Fruit fly (Drosophila melanogaster) whole organism, prepupa: ENCODE measurements around the gene CG5151.

Experiments used
- Blimp-1 ChIP-seq: fragments of 200-800 bp; sonication (Bioruptor generic); optimal IDR thresholded peaks from 3 replicates; lab custom pipeline; 2017; ENCODE audit warnings: missing biosample characterization, missing genetic modification characterization, mild to moderate bottlenecking, moderate library complexity, missing genetic modification reagents
- CG10669 ChIP-seq: fragments of 200-800 bp; sonication (Bioruptor generic); optimal IDR thresholded peaks from 3 replicates; lab custom pipeline; 2018; ENCODE audit warnings: missing biosample characterization, mild to moderate bottlenecking, missing genetic modification characterization, moderate library complexity
- CG11294 ChIP-seq: fragments of 200-800 bp; sonication (Bioruptor generic); IDR thresholded peaks from 2 replicates; pipeline ENCODE4 v1.3.6; 2022; ENCODE audit warnings: missing biosample characterization, missing genetic modification characterization
- CG11762 ChIP-seq: fragments of 200-800 bp; sonication (Bioruptor generic); optimal IDR thresholded peaks from 3 replicates; lab custom pipeline; 2016; ENCODE audit warnings: missing biosample characterization, missing genetic modification characterization; ENCODE audit not compliant: insufficient read depth
- CG1621 ChIP-seq: fragments of 200-800 bp; sonication (Bioruptor generic); optimal IDR thresholded peaks from 3 replicates; lab custom pipeline; 2018; ENCODE audit warnings: missing biosample characterization, mild to moderate bottlenecking, missing genetic modification characterization
- CG3032 ChIP-seq: fragments of 200-800 bp; optimal IDR thresholded peaks from 2 replicates; lab custom pipeline; 2019; ENCODE audit warnings: missing biosample characterization, mild to moderate bottlenecking, missing genetic modification characterization, moderate library complexity
- CG31627 ChIP-seq: fragments of 200-800 bp; sonication (Bioruptor generic); optimal IDR thresholded peaks from 3 replicates; lab custom pipeline; 2016; ENCODE audit warnings: missing biosample characterization, missing genetic modification characterization
- CG34406 ChIP-seq: fragments of 200-800 bp; sonication (Bioruptor generic); optimal IDR thresholded peaks from 3 replicates; lab custom pipeline; 2016; ENCODE audit warnings: missing biosample characterization, missing genetic modification characterization
- CG3919 ChIP-seq: fragments of 200-800 bp; sonication (Bioruptor generic); optimal IDR thresholded peaks from 3 replicates; lab custom pipeline; 2016; ENCODE audit warnings: missing biosample characterization, missing genetic modification characterization
- CG4318 ChIP-seq: fragments of 200-800 bp; sonication (Bioruptor generic); optimal IDR thresholded peaks from 3 replicates; lab custom pipeline; 2017; ENCODE audit warnings: missing biosample characterization, mild to moderate bottlenecking, missing genetic modification characterization
- CG6276 ChIP-seq: fragments of 200-800 bp; sonication (Bioruptor generic); optimal IDR thresholded peaks from 2 replicates; lab custom pipeline; 2017; ENCODE audit warnings: missing biosample characterization, mild to moderate bottlenecking, missing genetic modification characterization
- CG6792 ChIP-seq: fragments of 200-800 bp; sonication (Bioruptor generic); optimal IDR thresholded peaks from 3 replicates; lab custom pipeline; 2016; ENCODE audit warnings: missing biosample characterization, missing genetic modification characterization
- CG6808 ChIP-seq: fragments of 200-800 bp; sonication (Bioruptor generic); optimal IDR thresholded peaks from 3 replicates; lab custom pipeline; 2017; ENCODE audit warnings: missing biosample characterization, missing genetic modification characterization, mild to moderate bottlenecking, moderate library complexity, missing genetic modification reagents
- CG6854 ChIP-seq: fragments of 200-800 bp; sonication (Bioruptor generic); optimal IDR thresholded peaks from 2 replicates; lab custom pipeline; 2017; ENCODE audit warnings: missing biosample characterization, mild to moderate bottlenecking, missing genetic modification characterization
- CG7368 ChIP-seq: fragments of 200-800 bp; sonication (Bioruptor generic); optimal IDR thresholded peaks from 3 replicates; lab custom pipeline; 2016; ENCODE audit warnings: missing biosample characterization, missing genetic modification characterization
- CG8119 ChIP-seq: fragments of 200-800 bp; sonication (Bioruptor generic); IDR thresholded peaks from 3 replicates; pipeline ENCODE4 v1.3.6; 2022; ENCODE audit warnings: missing biosample characterization, missing genetic modification characterization
- CG8319 ChIP-seq: fragments of 200-800 bp; sonication (Bioruptor generic); optimal IDR thresholded peaks from 3 replicates; lab custom pipeline; 2016; ENCODE audit warnings: missing biosample characterization, missing genetic modification characterization
- CG8632 ChIP-seq: fragments of 200-800 bp; sonication (Bioruptor generic); optimal IDR thresholded peaks from 3 replicates; lab custom pipeline; 2016; ENCODE audit warnings: missing biosample characterization, missing genetic modification characterization
- CG9139 ChIP-seq: fragments of 200-800 bp; sonication (Bioruptor generic); optimal IDR thresholded peaks from 3 replicates; lab custom pipeline; 2017; ENCODE audit warnings: missing biosample characterization, mild to moderate bottlenecking, missing genetic modification characterization
- Eip75B ChIP-seq: fragments of 200-800 bp; sonication (Bioruptor generic); optimal IDR thresholded peaks from 3 replicates; lab custom pipeline; 2016; ENCODE audit warnings: missing biosample characterization, missing genetic modification characterization
- Eip78C ChIP-seq: fragments of 200-800 bp; sonication (Bioruptor generic); peaks from one replicate; lab custom pipeline; 2016; ENCODE audit warnings: missing biosample characterization, missing genetic modification characterization
- Ets21C ChIP-seq: fragments of 200-800 bp; sonication (Bioruptor generic); optimal IDR thresholded peaks from 3 replicates; lab custom pipeline; 2016; ENCODE audit warnings: missing biosample characterization, missing genetic modification characterization
- Ets96B ChIP-seq: fragments of 200-800 bp; optimal IDR thresholded peaks from 2 replicates; lab custom pipeline; 2019; ENCODE audit warnings: missing biosample characterization, mild to moderate bottlenecking, missing genetic modification characterization, moderate library complexity
- Gug ChIP-seq: fragments of 200-800 bp; sonication (Bioruptor generic); IDR thresholded peaks from 2 replicates; pipeline ENCODE4 v1.3.6; 2022; ENCODE audit warnings: missing biosample characterization, missing genetic modification characterization
- Hr38 ChIP-seq: sonication (Bioruptor generic); optimal IDR thresholded peaks from 2 replicates; lab custom pipeline; 2016; ENCODE audit warnings: missing biosample characterization, missing genetic modification characterization
- Hr39 ChIP-seq: fragments of 200-800 bp; sonication (Bioruptor generic); optimal IDR thresholded peaks from 2 replicates; lab custom pipeline; 2016; ENCODE audit warnings: missing biosample characterization, missing genetic modification characterization
- Met ChIP-seq: fragments of 200-800 bp; sonication (Bioruptor generic); optimal IDR thresholded peaks from 3 replicates; lab custom pipeline; 2016; ENCODE audit warnings: missing biosample characterization, missing genetic modification characterization
- OdsH ChIP-seq: fragments of 200-800 bp; sonication (Bioruptor generic); optimal IDR thresholded peaks from 3 replicates; lab custom pipeline; 2016; ENCODE audit warnings: missing biosample characterization, missing genetic modification characterization
- Smox ChIP-seq: fragments of 200-800 bp; sonication (Bioruptor generic); optimal IDR thresholded peaks from 3 replicates; lab custom pipeline; 2016; ENCODE audit warnings: missing biosample characterization, missing genetic modification characterization
- Sox102F ChIP-seq: fragments of 200-800 bp; sonication (Bioruptor generic); optimal IDR thresholded peaks from 2 replicates; lab custom pipeline; 2016; ENCODE audit warnings: missing biosample characterization, mild to moderate bottlenecking, missing genetic modification characterization
- Sox14 ChIP-seq: fragments of 200-800 bp; sonication (Bioruptor generic); optimal IDR thresholded peaks from 3 replicates; lab custom pipeline; 2016; ENCODE audit warnings: missing biosample characterization, missing genetic modification characterization
- Sox15 ChIP-seq: fragments of 200-800 bp; sonication (Bioruptor generic); optimal IDR thresholded peaks from 3 replicates; lab custom pipeline; 2016; ENCODE audit warnings: missing biosample characterization, missing genetic modification characterization
- achi ChIP-seq: fragments of 200-800 bp; sonication (Bioruptor generic); optimal IDR thresholded peaks from 3 replicates; lab custom pipeline; 2016; ENCODE audit warnings: missing biosample characterization, missing genetic modification characterization
- acj6 ChIP-seq: fragments of 200-800 bp; sonication (Bioruptor generic); optimal IDR thresholded peaks from 3 replicates; lab custom pipeline; 2016; ENCODE audit warnings: missing biosample characterization, missing genetic modification characterization
- cyc ChIP-seq: fragments of 200-800 bp; sonication (Bioruptor generic); optimal IDR thresholded peaks from 3 replicates; lab custom pipeline; 2016; ENCODE audit warnings: missing biosample characterization, missing genetic modification characterization
- eg ChIP-seq: fragments of 200-800 bp; sonication (Bioruptor generic); IDR thresholded peaks from 3 replicates; pipeline ENCODE4 v1.3.6; 2022; ENCODE audit warnings: missing biosample characterization, missing genetic modification characterization
- esn ChIP-seq: fragments of 200-800 bp; sonication (Bioruptor generic); optimal IDR thresholded peaks from 2 replicates; lab custom pipeline; 2016; ENCODE audit warnings: missing biosample characterization, mild to moderate bottlenecking, missing genetic modification characterization, moderate library complexity
- fd59A ChIP-seq: fragments of 200-800 bp; sonication (Bioruptor generic); optimal IDR thresholded peaks from 2 replicates; lab custom pipeline; 2017; ENCODE audit warnings: missing biosample characterization, mild to moderate bottlenecking, missing genetic modification characterization, missing genetic modification reagents
- fd85E ChIP-seq: fragments of 200-800 bp; sonication (Bioruptor generic); optimal IDR thresholded peaks from 3 replicates; lab custom pipeline; 2016; ENCODE audit warnings: missing biosample characterization, missing genetic modification characterization
- net ChIP-seq: fragments of 200-800 bp; sonication (Bioruptor generic); optimal IDR thresholded peaks from 3 replicates; lab custom pipeline; 2016; ENCODE audit warnings: missing biosample characterization, missing genetic modification characterization
- pdm3 ChIP-seq: fragments of 200-800 bp; sonication (Bioruptor generic); optimal IDR thresholded peaks from 3 replicates; lab custom pipeline; 2016; ENCODE audit warnings: missing biosample characterization, missing genetic modification characterization
- salr ChIP-seq, 2 experiments: fragments of 200-800 bp; sonication (Bioruptor generic); optimal IDR thresholded peaks; 3 replicates each; lab custom pipeline; 2016 to 2018; ENCODE audit warnings: missing biosample characterization in 2 of 2, missing genetic modification characterization in 2 of 2, mild to moderate bottlenecking in 1 of 2
- spab ChIP-seq: fragments of 200-800 bp; sonication (Bioruptor generic); optimal IDR thresholded peaks from 2 replicates; lab custom pipeline; 2017; ENCODE audit warnings: missing biosample characterization, mild to moderate bottlenecking, missing genetic modification characterization, missing genetic modification reagents
- ss ChIP-seq, 2 experiments: fragments of 200-800 bp; sonication (Bioruptor generic); optimal IDR thresholded peaks; 2 replicates in 1 of 2; 3 replicates in 1 of 2; lab custom pipeline; 2017 to 2018; ENCODE audit warnings: mild to moderate bottlenecking in 2 of 2, missing biosample characterization in 2 of 2, missing genetic modification characterization in 2 of 2, moderate library complexity in 1 of 2
- svp ChIP-seq: fragments of 200-800 bp; sonication (Bioruptor generic); peaks from one replicate; lab custom pipeline; 2016; ENCODE audit warnings: missing biosample characterization, missing genetic modification characterization
- topi ChIP-seq: fragments of 200-800 bp; sonication (Bioruptor generic); optimal IDR thresholded peaks from 3 replicates; lab custom pipeline; 2016; ENCODE audit warnings: missing biosample characterization, missing genetic modification characterization
- vri ChIP-seq: fragments of 200-800 bp; sonication (Bioruptor generic); optimal IDR thresholded peaks from 3 replicates; lab custom pipeline; 2016; ENCODE audit warnings: missing biosample characterization, mild to moderate bottlenecking, missing genetic modification characterization

Gene CG5151

dm6 chr3L:16158322-16158721 is 6.2 kb downstream of the CG5151 start:
- TF ChIP-seq ss (GFP tag; optimal IDR thresholded peaks at IDR 0.05; lab: Kevin White, UChicago) (peak; percentile 7 to 32), vri (GFP tag; lab: Kevin White, UChicago) (no peak), salr (GFP tag; optimal IDR thresholded peaks at IDR 0.05; lab: Kevin White, UChicago) (peak in 1 of 2 experiments; percentile 5), eg (GFP tag; lab: Robert Waterston, UW) (peak; percentile 29; the same call in 1 of the 3 replicates), CG6276 (GFP tag; lab: Kevin White, UChicago) (no peak)

- TF ChIP-seq cyc (GFP tag; lab: Kevin White, UChicago) (peak; percentile 11), CG3919 (GFP tag; lab: Kevin White, UChicago) (peak; percentile 58), svp (peak; percentile 62), Ets21C (GFP tag; lab: Kevin White, UChicago) (peak; percentile 13), CG7368 (GFP tag; lab: Kevin White, UChicago) (peak; percentile 1), pdm3 (peak; percentile 57), CG6808 (peak; percentile 2), Gug (peak; percentile 61), Sox14 (peak; percentile 59), OdsH (GFP tag; lab: Kevin White, UChicago) (peak; percentile 56), CG6276 (GFP tag; lab: Kevin White, UChicago) (peak; percentile 64), CG10669 (peak; percentile 47), CG11294 (peak; percentile 52; the same call in 1 of the 2 replicates), salr (GFP tag; optimal IDR thresholded peaks at IDR 0.05; lab: Kevin White, UChicago) (peak in 1 of 2 experiments; percentile 71), fd85E (GFP tag; lab: Kevin White, UChicago) (no peak), CG1621 (tag; lab: Kevin White, UChicago) (no peak), CG8319 (GFP tag; lab: Kevin White, UChicago) (peak; percentile 40), CG4318 (GFP tag; lab: Kevin White, UChicago) (peak; percentile 60), Blimp-1 (GFP tag; lab: Kevin White, UChicago) (no peak), acj6 (GFP tag; lab: Kevin White, UChicago) (peak; percentile 64), net (peak; percentile 16), Hr39 (peak; percentile 39), Hr38 (no peak), fd59A (GFP tag; lab: Kevin White, UChicago) (no peak), Met (GFP tag; lab: Kevin White, UChicago) (peak; percentile 38), vri (GFP tag; lab: Kevin White, UChicago) (no peak), CG8119 (GFP tag; lab: Robert Waterston, UW) (peak; percentile 70), spab (GFP tag; lab: Kevin White, UChicago) (peak; percentile 10), eg (GFP tag; lab: Robert Waterston, UW) (peak; percentile 40; the same call in 2 of the 3 replicates), CG8632 (GFP tag; lab: Kevin White, UChicago) (peak; percentile 33), topi (GFP tag; lab: Kevin White, UChicago) (peak; percentile 42), Sox15 (GFP tag; lab: Kevin White, UChicago) (no peak), esn (peak; percentile 40), Smox (GFP tag; lab: Kevin White, UChicago) (peak; percentile 26), achi (GFP tag; lab: Kevin White, UChicago) (peak; percentile 57), Eip75B (GFP tag; lab: Kevin White, UChicago) (peak; percentile 62), CG11762 (GFP tag; lab: Kevin White, UChicago) (peak; percentile 41), CG9139 (GFP tag; lab: Kevin White, UChicago) (no peak), Ets96B (peak; percentile 28), CG31627 (GFP tag; lab: Kevin White, UChicago) (peak; percentile 37), CG6792 (GFP tag; lab: Kevin White, UChicago) (peak; percentile 7), CG6854 (GFP tag; lab: Kevin White, UChicago) (no peak), Sox102F (no peak), CG34406 (GFP tag; lab: Kevin White, UChicago) (peak; percentile 37), CG3032 (peak; percentile 43), Eip78C (GFP tag; lab: Kevin White, UChicago) (peak; percentile 90)
These were observed 7.0 kb downstream of the CG5151 start for dm6 chr3L:16157251-16158190.
